Fruit fly (Drosophila melanogaster) whole organism, wandering third instar larva: ENCODE data around the gene CG4278.

Source experiments
- Dif ChIP-seq: fragments of 200-275, 200-300 bp; sonication (Bioruptor generic); optimal IDR thresholded peaks from 2 replicates; lab custom pipeline; 2018; ENCODE audit warnings: missing biosample characterization, missing genetic modification characterization; ENCODE audit not compliant: partially characterized antibody
- Hnf4 ChIP-seq: fragments of 200-800 bp; sonication (Bioruptor generic); optimal IDR thresholded peaks from 2 replicates; lab custom pipeline; 2016; ENCODE audit warnings: missing biosample characterization, mild to moderate bottlenecking, missing genetic modification characterization
- Hr83 ChIP-seq: fragments of 200-300 bp; sonication (Bioruptor generic); optimal IDR thresholded peaks from 2 replicates; lab custom pipeline; 2016; ENCODE audit warnings: missing biosample characterization, mild to moderate bottlenecking, missing genetic modification characterization, moderate library complexity; ENCODE audit not compliant: poor library complexity, severe bottlenecking
- Jra ChIP-seq: sonication (Bioruptor generic); optimal IDR thresholded peaks from 2 replicates; lab custom pipeline; 2016; ENCODE audit warnings: missing biosample characterization, missing genetic modification characterization
- Mio ChIP-seq: sonication (Bioruptor generic); optimal IDR thresholded peaks from 2 replicates; lab custom pipeline; 2016; ENCODE audit warnings: missing biosample characterization, missing genetic modification characterization
- OdsH ChIP-seq: fragments of 200-800 bp; sonication (Bioruptor generic); optimal IDR thresholded peaks from 2 replicates; lab custom pipeline; 2016; ENCODE audit warnings: missing biosample characterization, mild to moderate bottlenecking, missing genetic modification characterization
- Sp1 ChIP-seq: fragments of 200-800 bp; sonication (Bioruptor generic); optimal IDR thresholded peaks from 3 replicates; lab custom pipeline; 2019; ENCODE audit warnings: missing biosample characterization, mild to moderate bottlenecking, missing genetic modification characterization, moderate library complexity
- brk ChIP-seq: fragments of 200-800 bp; sonication (Bioruptor generic); optimal IDR thresholded peaks from 2 replicates; lab custom pipeline; 2016; ENCODE audit warnings: missing biosample characterization, mild to moderate bottlenecking, missing genetic modification characterization
- ey ChIP-seq: fragments of 200-800 bp; sonication (Bioruptor generic); optimal IDR thresholded peaks from 2 replicates; lab custom pipeline; 2016; ENCODE audit warnings: missing biosample characterization, missing genetic modification characterization
- foxo ChIP-seq, 2 experiments: fragments of 200-800 bp; sonication (Bioruptor generic); optimal IDR thresholded peaks; 2 replicates in 1 of 2; 3 replicates in 1 of 2; lab custom pipeline; 2016 to 2017; ENCODE audit warnings: missing biosample characterization in 2 of 2, missing genetic modification characterization in 2 of 2
- fru ChIP-seq: fragments of 200-800 bp; sonication (Bioruptor generic); optimal IDR thresholded peaks from 3 replicates; lab custom pipeline; 2016; ENCODE audit warnings: missing biosample characterization, mild to moderate bottlenecking, missing genetic modification characterization
- h ChIP-seq: fragments of 200-800 bp; sonication (Bioruptor generic); optimal IDR thresholded peaks from 3 replicates; lab custom pipeline; 2016; ENCODE audit warnings: missing biosample characterization, mild to moderate bottlenecking, missing genetic modification characterization
- pan ChIP-seq: fragments of >200 bp; optimal IDR thresholded peaks from 2 replicates; lab custom pipeline; 2017
- rgr ChIP-seq: fragments of 200-800 bp; sonication (Bioruptor generic); optimal IDR thresholded peaks from 3 replicates; lab custom pipeline; 2016; ENCODE audit warnings: missing biosample characterization, mild to moderate bottlenecking, missing genetic modification characterization
- sage ChIP-seq: fragments of 200-800 bp; sonication (Bioruptor generic); optimal IDR thresholded peaks from 2 replicates; lab custom pipeline; 2016; ENCODE audit warnings: missing biosample characterization, mild to moderate bottlenecking, missing genetic modification characterization
- sv ChIP-seq: fragments of 200-800 bp; sonication (Bioruptor generic); optimal IDR thresholded peaks from 3 replicates; lab custom pipeline; 2016; ENCODE audit warnings: missing biosample characterization, missing genetic modification characterization
- tai ChIP-seq: sonication (Bioruptor generic); optimal IDR thresholded peaks from 2 replicates; lab custom pipeline; 2016; ENCODE audit warnings: missing biosample characterization, missing genetic modification characterization

The CG4278 gene

DNA sequence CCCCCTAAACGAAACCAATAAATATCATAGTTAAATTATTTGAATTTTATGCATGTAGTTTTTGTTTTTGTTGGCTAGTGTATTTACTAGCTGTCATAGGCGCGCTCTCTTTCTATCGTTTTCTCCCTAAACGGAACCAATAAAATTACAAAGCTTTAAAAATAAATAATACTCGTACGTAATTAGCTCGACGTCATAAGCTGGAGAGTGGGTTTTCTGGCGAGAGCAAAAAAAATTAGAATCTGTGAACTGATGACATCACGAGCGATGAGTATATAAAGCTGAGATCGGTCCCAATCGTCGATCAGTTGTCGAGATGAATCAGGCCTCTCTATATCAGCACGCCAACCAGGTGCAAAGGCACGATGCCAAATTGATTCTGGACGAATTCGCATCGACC is 38.7 kb downstream of the CG4278 start, which contains the start of gene jhamt:
TSS of gene jhamt (plus strand) at position 301 of the 400 bp plus-strand sequence.
- TF ChIP-seq ey (GFP tag; lab: Kevin White, UChicago) = no peak
- TF ChIP-seq OdsH (GFP tag; lab: Kevin White, UChicago) = no peak
- no peak for TF ChIP-seq rgr
- no peak for TF ChIP-seq Hr83 (GFP tag; lab: Kevin White, UChicago)
- no peak for TF ChIP-seq Sp1 (GFP tag; lab: Kevin White, UChicago)
- TF ChIP-seq Dif (GFP tag; lab: Kevin White, UChicago) = no peak
- TF ChIP-seq Jra (GFP tag; lab: Kevin White, UChicago) = no peak
- no peak for TF ChIP-seq foxo (GFP tag; optimal IDR thresholded peaks at IDR 0.05; lab: Kevin White, UChicago)
- TF ChIP-seq brk (GFP tag; lab: Kevin White, UChicago) = no peak

DNA sequence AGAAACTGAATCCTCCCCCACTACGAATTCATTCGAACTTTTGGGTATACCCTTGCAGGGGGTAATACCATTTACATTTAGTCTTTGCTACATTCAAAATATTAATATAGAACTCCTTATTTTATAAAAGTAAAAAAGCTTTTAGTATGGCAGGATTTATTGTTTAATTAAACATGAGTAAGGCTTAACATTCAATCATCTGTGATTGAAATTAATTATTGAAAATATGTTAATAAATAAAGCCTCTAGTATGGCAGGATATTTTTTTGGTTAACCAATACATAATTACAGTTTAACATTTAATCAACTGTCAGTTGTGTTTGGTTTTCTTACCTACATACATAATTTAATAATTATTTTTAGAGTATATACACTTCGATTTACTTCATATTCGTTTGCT is 47.8 kb downstream of the CG4278 start:
- no peak for TF ChIP-seq Mio
- TF ChIP-seq sv (GFP tag; lab: Kevin White, UChicago) = no peak
- no peak for TF ChIP-seq tai (GFP tag; lab: Kevin White, UChicago)
- TF ChIP-seq pan = no peak
- TF ChIP-seq fru (GFP tag; lab: Kevin White, UChicago) = no peak
- no peak for TF ChIP-seq Hnf4
- TF ChIP-seq sage (GFP tag; lab: Kevin White, UChicago) = no peak
- no peak for TF ChIP-seq h
- TF ChIP-seq, all 38 proteins: peak for 0
